Worm (Caenorhabditis elegans) whole organism, midembryonic: Measurements from ENCODE around the gene F38B2.6.

Experiments
- T22C8.4 ChIP-seq: fragments of 200-800 bp; sonication (Bioruptor generic); IDR thresholded peaks from 2 replicates; pipeline ENCODE4 v1.3.6; 2022; ENCODE audit warnings: missing genetic modification characterization, missing compliant biosample characterization
- cog-1 ChIP-seq: sonication (generic microtip); optimal IDR thresholded peaks from 2 replicates; lab custom pipeline; 2016; ENCODE audit warnings: missing genetic modification characterization, missing compliant biosample characterization
- flt-1 ChIP-seq: fragments of 200-800 bp; sonication (Bioruptor generic); IDR thresholded peaks from 2 replicates; pipeline ENCODE4 v1.3.6; 2022; ENCODE audit warnings: missing genetic modification characterization, missing compliant biosample characterization
- klf-2 ChIP-seq: fragments of 200-800 bp; sonication (Bioruptor generic); conservative IDR thresholded peaks from 2 replicates; pipeline ENCODE4 v1.3.6; 2022; ENCODE audit warnings: missing genetic modification reagents, missing genetic modification characterization, missing compliant biosample characterization
- med-1 ChIP-seq: sonication (generic microtip); optimal IDR thresholded peaks from 2 replicates; lab custom pipeline; 2017; ENCODE audit warnings: missing genetic modification characterization, mild to moderate bottlenecking, missing compliant biosample characterization, antibody characterized with exemption, missing genetic modification reagents; ENCODE audit not compliant: insufficient read depth
- ref-1 ChIP-seq: fragments of 200-800 bp; sonication (Bioruptor generic); conservative IDR thresholded peaks from 2 replicates; pipeline ENCODE4 v1.3.6; 2022; ENCODE audit warnings: missing genetic modification reagents, missing genetic modification characterization, missing compliant biosample characterization
- tab-1 ChIP-seq: fragments of 200-800 bp; sonication (Bioruptor generic); IDR thresholded peaks from 2 replicates; pipeline ENCODE4 v1.3.6; 2022; ENCODE audit warnings: missing genetic modification characterization, missing compliant biosample characterization
- ztf-23 ChIP-seq: fragments of 200-800 bp; sonication (Bioruptor generic); IDR thresholded peaks from 2 replicates; pipeline ENCODE4 v1.3.6; 2022; ENCODE audit warnings: missing genetic modification reagents, missing genetic modification characterization, missing compliant biosample characterization
- ztf-29 ChIP-seq: fragments of 200-800 bp; sonication (Bioruptor generic); IDR thresholded peaks from 2 replicates; pipeline ENCODE4 v1.3.6; 2022; ENCODE audit warnings: missing genetic modification reagents, missing genetic modification characterization, missing compliant biosample characterization

DNA sequence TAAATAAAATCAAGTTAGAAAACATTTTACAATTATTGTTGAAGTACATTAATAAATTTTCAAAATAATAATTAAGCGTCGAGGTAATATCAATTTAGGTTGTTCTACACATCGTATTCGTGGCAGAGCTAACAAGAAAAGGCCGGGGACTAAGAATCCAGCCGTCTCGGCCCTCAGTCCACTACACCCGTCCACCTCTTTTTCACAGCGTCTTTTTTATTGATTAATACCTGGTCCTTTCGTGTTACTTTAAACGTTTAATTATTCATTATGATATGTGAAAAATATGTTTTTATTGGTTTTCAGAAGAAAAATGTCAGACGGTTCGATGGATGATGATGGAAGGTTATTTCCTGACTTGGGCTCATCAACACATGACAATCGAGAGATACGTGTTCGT lies 26.0 kb upstream of the F38B2.6 start, which contains the start of gene vhl-1:
- TF ChIP-seq ztf-23 (GFP tag; lab: Robert Waterston, UW): no peak
- no peak for TF ChIP-seq T22C8.4 (GFP tag; lab: Robert Waterston, UW)
- TF ChIP-seq flt-1 (GFP tag; lab: Robert Waterston, UW): no peak
- no peak for TF ChIP-seq tab-1 (GFP tag; lab: Robert Waterston, UW)
- TF ChIP-seq cog-1 (tag; lab: Kevin White, UChicago): no peak
- no peak for TF ChIP-seq med-1 (GFP tag; lab: Kevin White, UChicago)
- TF ChIP-seq klf-2 (GFP tag; lab: Robert Waterston, UW): no peak
- TF ChIP-seq ref-1: no peak
- TF ChIP-seq ztf-29 (GFP tag; lab: Robert Waterston, UW): no peak
